Worm (Caenorhabditis elegans): ENCODE results near the gene cnb-1.

- no peak for TF ChIP-seq nhr-11 (tag; optimal IDR thresholded peaks at IDR 0.05)
- TF ChIP-seq nhr-76 (tag; optimal IDR thresholded peaks at IDR 0.05): no peak
These were observed 48.6 kb upstream of the cnb-1 start, which contains the start of gene tmed-10 for ce11 chrV:11326914-11327367.

All from whole organism, L3 larva.